Fruit fly (Drosophila melanogaster) whole organism, embryonic: Measurements from ENCODE around the gene Elp5.

Experiments used
- Aef1 ChIP-seq: fragments of 200-800 bp; sonication (Bioruptor generic); IDR thresholded peaks from 3 replicates; pipeline ENCODE4 v1.3.6; 2022; ENCODE audit warnings: missing biosample characterization, missing genetic modification characterization
- Awh ChIP-seq: fragments of 200-800 bp; sonication (Bioruptor generic); IDR thresholded peaks from 2 replicates; pipeline ENCODE4, ENCODE4 v1.3.6; 2022; ENCODE audit warnings: missing biosample characterization, missing genetic modification characterization
- BtbVII ChIP-seq: fragments of 200-800 bp; sonication (Bioruptor generic); optimal IDR thresholded peaks from 3 replicates; lab custom pipeline; 2017; ENCODE audit warnings: missing biosample characterization, mild to moderate bottlenecking, missing genetic modification characterization
- Bteb2 ChIP-seq: fragments of 200-800 bp; sonication (Bioruptor generic); optimal IDR thresholded peaks from 2 replicates; lab custom pipeline; 2016; ENCODE audit warnings: missing biosample characterization, missing genetic modification characterization
- CG10267 ChIP-seq: fragments of 200-800 bp; sonication (Bioruptor generic); optimal IDR thresholded peaks from 2 replicates; lab custom pipeline; 2018; ENCODE audit warnings: missing biosample characterization, mild to moderate bottlenecking, missing genetic modification characterization, moderate library complexity
- CG12942 ChIP-seq: fragments of 200-800 bp; sonication (Bioruptor generic); optimal IDR thresholded peaks from 3 replicates; lab custom pipeline; 2016; ENCODE audit warnings: missing biosample characterization, missing genetic modification characterization
- CG13624 ChIP-seq: fragments of 200-800 bp; sonication (Bioruptor generic); optimal IDR thresholded peaks from 2 replicates; lab custom pipeline; 2016; ENCODE audit warnings: missing biosample characterization, missing genetic modification characterization
- CG14860 ChIP-seq: fragments of 200-800 bp; sonication (Bioruptor generic); IDR thresholded peaks from 3 replicates; pipeline ENCODE4 v1.3.6; 2022; ENCODE audit warnings: missing biosample characterization, missing genetic modification characterization; ENCODE audit not compliant: partially characterized antibody
- CG15073 ChIP-seq: fragments of 200-800 bp; sonication (Bioruptor generic); optimal IDR thresholded peaks from 2 replicates; lab custom pipeline; 2016; ENCODE audit warnings: missing biosample characterization, missing genetic modification characterization
- CG1602 ChIP-seq: fragments of 200-800 bp; sonication (Bioruptor generic); optimal IDR thresholded peaks from 3 replicates; lab custom pipeline; 2016; ENCODE audit warnings: missing biosample characterization, missing genetic modification characterization
- CG16813 ChIP-seq: fragments of 200-800 bp; sonication (Bioruptor generic); IDR thresholded peaks from 3 replicates; pipeline ENCODE4 v1.3.6; 2022; ENCODE audit warnings: missing biosample characterization, missing genetic modification characterization; ENCODE audit not compliant: partially characterized antibody
- CG16863 ChIP-seq: fragments of 200-800 bp; sonication (Bioruptor generic); optimal IDR thresholded peaks from 3 replicates; lab custom pipeline; 2016; ENCODE audit warnings: missing biosample characterization, missing genetic modification characterization
- CG17912 ChIP-seq: fragments of 200-800 bp; sonication (Bioruptor generic); optimal IDR thresholded peaks from 2 replicates; lab custom pipeline; 2018; ENCODE audit warnings: missing biosample characterization, mild to moderate bottlenecking, missing genetic modification characterization
- CG2116 ChIP-seq: fragments of 200-800 bp; sonication (Bioruptor generic); optimal IDR thresholded peaks from 3 replicates; lab custom pipeline; 2018; ENCODE audit warnings: missing biosample characterization, mild to moderate bottlenecking, missing genetic modification characterization
- CG30020 ChIP-seq: fragments of 200-800 bp; optimal IDR thresholded peaks from 2 replicates; lab custom pipeline; 2019; ENCODE audit warnings: missing biosample characterization, mild to moderate bottlenecking, missing genetic modification characterization, moderate library complexity
- CG3407 ChIP-seq: fragments of 200-800 bp; sonication (Bioruptor generic); optimal IDR thresholded peaks from 2 replicates; lab custom pipeline; 2018; ENCODE audit warnings: missing biosample characterization, mild to moderate bottlenecking, missing genetic modification characterization
- CG4617 ChIP-seq: fragments of 200-800 bp; sonication (Bioruptor generic); optimal IDR thresholded peaks from 3 replicates; lab custom pipeline; 2016; ENCODE audit warnings: missing biosample characterization, missing genetic modification characterization, borderline replicate concordance
- CG6791 ChIP-seq: fragments of 200-800 bp; sonication (Bioruptor generic); IDR thresholded peaks from 3 replicates; pipeline ENCODE4 v1.3.6; 2022; ENCODE audit warnings: missing biosample characterization, missing genetic modification characterization; ENCODE audit not compliant: partially characterized antibody
- CG8765 ChIP-seq: fragments of 200-800 bp; sonication (Bioruptor generic); IDR thresholded peaks from 2 replicates; pipeline ENCODE4 v1.3.6; 2022; ENCODE audit warnings: missing biosample characterization, missing genetic modification characterization
- CG9797 ChIP-seq: fragments of 200-800 bp; sonication (Bioruptor generic); optimal IDR thresholded peaks from 3 replicates; lab custom pipeline; 2018; ENCODE audit warnings: missing biosample characterization, mild to moderate bottlenecking, missing genetic modification characterization
- Fer3 ChIP-seq: fragments of 200-800 bp; sonication (Bioruptor generic); optimal IDR thresholded peaks from 2 replicates; lab custom pipeline; 2018; ENCODE audit warnings: missing biosample characterization, mild to moderate bottlenecking, missing genetic modification characterization, moderate library complexity
- H2.0 ChIP-seq: fragments of 200-800 bp; sonication (Bioruptor generic); IDR thresholded peaks from 2 replicates; pipeline ENCODE4 v1.3.6; 2022; ENCODE audit warnings: missing biosample characterization, missing genetic modification characterization
- Lhr ChIP-seq: fragments of 200-800 bp; sonication (Bioruptor generic); optimal IDR thresholded peaks from 3 replicates; lab custom pipeline; 2017; ENCODE audit warnings: mild to moderate bottlenecking, missing biosample characterization, missing genetic modification reagents, missing genetic modification characterization
- Neu2 ChIP-seq: fragments of 200-800 bp; sonication (Bioruptor generic); optimal IDR thresholded peaks from 3 replicates; lab custom pipeline; 2016; ENCODE audit warnings: missing biosample characterization, missing genetic modification characterization, borderline replicate concordance
- Sox102F ChIP-seq: fragments of 200-800 bp; sonication (Bioruptor generic); optimal IDR thresholded peaks from 2 replicates; lab custom pipeline; 2018; ENCODE audit warnings: missing biosample characterization, mild to moderate bottlenecking, missing genetic modification characterization, moderate library complexity
- Xbp1 ChIP-seq: fragments of 200-800 bp; sonication (Bioruptor generic); optimal IDR thresholded peaks from 3 replicates; lab custom pipeline; 2016; ENCODE audit warnings: missing biosample characterization, mild to moderate bottlenecking, missing genetic modification characterization
- ato ChIP-seq: fragments of 200-800 bp; sonication (Bioruptor generic); IDR thresholded peaks from 2 replicates; pipeline ENCODE4 v1.3.6; 2022; ENCODE audit warnings: missing biosample characterization, missing genetic modification characterization; ENCODE audit not compliant: partially characterized antibody
- az2 ChIP-seq: fragments of 200-800 bp; sonication (Bioruptor generic); optimal IDR thresholded peaks from 3 replicates; lab custom pipeline; 2016; ENCODE audit warnings: missing biosample characterization, missing genetic modification characterization
- croc ChIP-seq: fragments of 200-800 bp; sonication (Bioruptor generic); conservative IDR thresholded peaks from 3 replicates; pipeline ENCODE4 v1.3.6; 2022; ENCODE audit warnings: missing biosample characterization, missing genetic modification characterization
- danr ChIP-seq: fragments of 200-800 bp; sonication (Bioruptor generic); IDR thresholded peaks from 2 replicates; pipeline ENCODE4 v1.3.6; 2022; ENCODE audit warnings: missing biosample characterization, missing genetic modification characterization
- dmrt99B ChIP-seq: fragments of 200-800 bp; sonication (Bioruptor generic); optimal IDR thresholded peaks from 2 replicates; lab custom pipeline; 2018; ENCODE audit warnings: missing biosample characterization, mild to moderate bottlenecking, missing genetic modification characterization, moderate library complexity
- eve ChIP-seq, 2 experiments: fragments of >200 bp; optimal IDR thresholded peaks; 2 replicates each; lab custom pipeline; 2017; ENCODE audit warnings: missing biosample characterization in 2 of 2, missing genetic modification characterization in 2 of 2
- ewg ChIP-seq: fragments of 200-800 bp; sonication (Bioruptor generic); optimal IDR thresholded peaks from 3 replicates; lab custom pipeline; 2017; ENCODE audit warnings: mild to moderate bottlenecking, missing biosample characterization, missing genetic modification reagents, missing genetic modification characterization
- gro ChIP-seq: fragments of 200-800 bp; sonication (Bioruptor generic); optimal IDR thresholded peaks from 2 replicates; lab custom pipeline; 2016; ENCODE audit warnings: missing biosample characterization, missing genetic modification characterization
- kah ChIP-seq: fragments of 200-800 bp; sonication (Bioruptor generic); optimal IDR thresholded peaks from 2 replicates; lab custom pipeline; 2018; ENCODE audit warnings: missing biosample characterization, mild to moderate bottlenecking, missing genetic modification characterization
- klu ChIP-seq: fragments of 200-800 bp; sonication (Bioruptor generic); IDR thresholded peaks from 2 replicates; pipeline ENCODE4 v1.3.6; 2022; ENCODE audit warnings: missing biosample characterization, missing genetic modification characterization
- luna ChIP-seq: fragments of 200-800 bp; sonication (Bioruptor generic); optimal IDR thresholded peaks from 2 replicates; lab custom pipeline; 2016; ENCODE audit warnings: missing biosample characterization, missing genetic modification characterization
- mirr ChIP-seq: fragments of 200-800 bp; sonication (Bioruptor generic); optimal IDR thresholded peaks from 3 replicates; lab custom pipeline; 2018; ENCODE audit warnings: missing biosample characterization, mild to moderate bottlenecking, missing genetic modification characterization
- nau ChIP-seq: fragments of 200-800 bp; sonication (Bioruptor generic); optimal IDR thresholded peaks from 3 replicates; lab custom pipeline; 2017; ENCODE audit warnings: missing biosample characterization, mild to moderate bottlenecking, missing genetic modification characterization, missing genetic modification reagents
- odd ChIP-seq: fragments of 200-800 bp; sonication (Bioruptor generic); optimal IDR thresholded peaks from 2 replicates; lab custom pipeline; 2017; ENCODE audit warnings: missing biosample characterization, mild to moderate bottlenecking, missing genetic modification characterization
- onecut ChIP-seq: fragments of 200-800 bp; sonication (Bioruptor generic); IDR thresholded peaks from 2 replicates; pipeline ENCODE4 v1.3.6; 2022; ENCODE audit warnings: missing biosample characterization, missing genetic modification characterization
- phol ChIP-seq: fragments of 200-800 bp; sonication (Bioruptor generic); optimal IDR thresholded peaks from 3 replicates; lab custom pipeline; 2018; ENCODE audit warnings: missing biosample characterization, mild to moderate bottlenecking, missing genetic modification characterization, moderate library complexity
- pnt ChIP-seq: fragments of 200-800 bp; sonication (Bioruptor generic); optimal IDR thresholded peaks from 3 replicates; lab custom pipeline; 2016; ENCODE audit warnings: missing biosample characterization, missing genetic modification characterization
- prd ChIP-seq, 3 experiments: fragments of >200 bp in 2 of 3; fragments of 200-800 bp in 1 of 3; sonication (Bioruptor generic) in 1 of 3; optimal IDR thresholded peaks in 2 of 3; IDR thresholded peaks in 1 of 3; 2 replicates in 2 of 3; 3 replicates in 1 of 3; pipeline versions ENCODE4 v1.3.6 to Lab custom; 2017 to 2022; ENCODE audit warnings: missing biosample characterization in 1 of 3, missing genetic modification characterization in 1 of 3
- run ChIP-seq: fragments of 200-800 bp; sonication (Bioruptor generic); optimal IDR thresholded peaks from 3 replicates; lab custom pipeline; 2018; ENCODE audit warnings: missing biosample characterization, mild to moderate bottlenecking, missing genetic modification characterization
- sqz ChIP-seq: fragments of 200-800 bp; sonication (Bioruptor generic); optimal IDR thresholded peaks from 3 replicates; lab custom pipeline; 2018; ENCODE audit warnings: missing biosample characterization, mild to moderate bottlenecking, missing genetic modification characterization
- trem ChIP-seq: fragments of 200-800 bp; optimal IDR thresholded peaks from 3 replicates; lab custom pipeline; 2019; ENCODE audit warnings: missing biosample characterization, mild to moderate bottlenecking, missing genetic modification characterization, moderate library complexity
- usp ChIP-seq: fragments of >200 bp; optimal IDR thresholded peaks from 2 replicates; lab custom pipeline; 2017; ENCODE audit warnings: missing biosample characterization, missing genetic modification characterization
- zfh1 ChIP-seq: fragments of 200-800 bp; sonication (Bioruptor generic); IDR thresholded peaks from 3 replicates; pipeline ENCODE4 v1.3.6; 2022; ENCODE audit warnings: missing biosample characterization, missing genetic modification characterization

Elp5 gene

DNA sequence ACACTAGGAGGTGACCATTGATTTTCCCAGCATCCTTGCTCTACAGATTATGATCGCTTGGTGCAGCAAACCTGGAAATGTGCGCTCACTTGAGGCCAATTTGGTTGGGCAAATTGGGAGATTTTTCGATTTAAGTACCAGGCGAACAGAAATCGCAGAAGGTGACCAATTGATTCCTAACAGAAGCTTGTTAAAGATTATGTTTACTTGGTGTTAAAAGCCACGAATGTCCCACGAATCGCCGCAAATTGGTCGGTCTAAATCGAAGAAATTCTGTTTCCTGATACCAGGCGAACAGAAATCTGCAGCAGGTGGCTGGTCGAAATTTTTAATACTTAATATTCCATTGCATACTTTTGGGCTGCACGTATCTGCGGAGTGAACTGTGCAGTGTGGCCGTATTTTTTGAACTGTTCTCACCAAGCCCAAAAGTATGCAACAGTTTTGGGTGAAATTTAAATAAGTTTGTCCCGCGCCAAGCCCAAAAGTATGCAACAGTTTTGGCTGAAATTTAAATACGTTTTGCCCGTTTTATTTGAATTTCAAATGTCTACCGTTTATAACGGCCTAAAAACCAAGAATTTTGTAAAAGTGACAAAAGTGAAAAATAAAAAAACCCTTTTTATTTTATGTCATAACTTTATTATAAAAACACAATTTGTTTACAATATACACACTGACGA is 13.3 kb upstream of the Elp5 start, which contains the start of gene CG32301 (continued):
- TF ChIP-seq Fer3 = no peak
- TF ChIP-seq Awh (GFP tag; lab: Robert Waterston, UW) = no peak
- TF ChIP-seq dmrt99B = no peak
- no peak for TF ChIP-seq CG2116 (GFP tag; lab: Kevin White, UChicago)
- no peak for TF ChIP-seq BtbVII (GFP tag; lab: Kevin White, UChicago)
- TF ChIP-seq sqz (GFP tag; lab: Kevin White, UChicago) = no peak
- TF ChIP-seq CG6791 = peak; percentile 83
- TF ChIP-seq danr = no peak
- no peak for TF ChIP-seq az2
- 0 out of 3 replicates have a peak, but pooled peaks have one; percentile 18 for TF ChIP-seq CG16813 (GFP tag; lab: Robert Waterston, UW)
- no peak for TF ChIP-seq CG17912
- no peak for TF ChIP-seq ewg (GFP tag; lab: Kevin White, UChicago)
- no peak for TF ChIP-seq CG10267 (tag; lab: Kevin White, UChicago)
- peak; percentile 67 for TF ChIP-seq CG9797
- TF ChIP-seq eve (GFP tag; optimal IDR thresholded peaks at IDR 0.05; lab: Kevin White, UChicago) = no peak
- TF ChIP-seq CG15073 (GFP tag; lab: Kevin White, UChicago) = no peak
- TF ChIP-seq ato (GFP tag; lab: Robert Waterston, UW) = peak; percentile 29; the same call in 1 of the 2 replicates
- no peak for TF ChIP-seq run (tag; lab: Kevin White, UChicago)
- no peak for TF ChIP-seq nau
- peak; percentile 6 for TF ChIP-seq trem
- no peak for TF ChIP-seq CG16863 (GFP tag; lab: Kevin White, UChicago)
- no peak for TF ChIP-seq CG1602 (GFP tag; lab: Kevin White, UChicago)
- TF ChIP-seq Lhr (GFP tag; lab: Kevin White, UChicago) = peak; percentile 99
- TF ChIP-seq kah (GFP tag; lab: Kevin White, UChicago) = peak; percentile 52
- TF ChIP-seq CG14860 (GFP tag; lab: Robert Waterston, UW) = peak; percentile 53; the same call in 1 of the 3 replicates
- TF ChIP-seq CG4617 (GFP tag; lab: Kevin White, UChicago) = no peak
- no peak for TF ChIP-seq croc (GFP tag; lab: Robert Waterston, UW)
- no peak for TF ChIP-seq phol (tag; lab: Kevin White, UChicago)
- peak; percentile 29 for TF ChIP-seq mirr (GFP tag; lab: Kevin White, UChicago)
- TF ChIP-seq odd = no peak
- no peak for TF ChIP-seq Sox102F (GFP tag; lab: Kevin White, UChicago)
- no peak for TF ChIP-seq usp (GFP tag; lab: Kevin White, UChicago)
- no peak for TF ChIP-seq CG30020 (tag; lab: Kevin White, UChicago)
- TF ChIP-seq Neu2 (GFP tag; lab: Kevin White, UChicago) = no peak
- no peak for TF ChIP-seq H2.0 (GFP tag; lab: Robert Waterston, UW)
- TF ChIP-seq gro (GFP tag; lab: Kevin White, UChicago) = no peak
- no peak for TF ChIP-seq klu (GFP tag; lab: Robert Waterston, UW)
- TF ChIP-seq CG13624 (GFP tag; lab: Kevin White, UChicago) = no peak
- TF ChIP-seq Bteb2 = no peak
- no peak for TF ChIP-seq luna
- no peak for TF ChIP-seq Xbp1 (GFP tag; lab: Kevin White, UChicago)
- no peak for TF ChIP-seq prd (optimal IDR thresholded peaks at IDR 0.05; lab: Kevin White, UChicago)
- no peak for TF ChIP-seq prd (GFP tag; IDR thresholded peaks at IDR 0.05; lab: Robert Waterston, UW)
- no peak for TF ChIP-seq CG8765 (GFP tag; lab: Robert Waterston, UW)
- TF ChIP-seq CG12942 (GFP tag; lab: Kevin White, UChicago) = no peak
- no peak for TF ChIP-seq zfh1 (GFP tag; lab: Robert Waterston, UW)
- no peak for TF ChIP-seq Aef1 (GFP tag; lab: Robert Waterston, UW)
- TF ChIP-seq pnt (GFP tag; lab: Kevin White, UChicago) = no peak
- no peak for TF ChIP-seq CG3407 (GFP tag; lab: Kevin White, UChicago)
- peak; percentile 43 for TF ChIP-seq onecut
